Fruit fly (Drosophila melanogaster): ENCODE measurements around the gene CG4133.
A peak's percentile ranks its signal among the peaks of the same experiment; 100 is the strongest.

CG4133 gene

dm6 chr2L:499939-500338 lies 44.6 kb downstream of the CG4133 start:
- TF ChIP-seq Snoo (tag; optimal IDR thresholded peaks at IDR 0.05) (no peak), rn (GFP tag; IDR thresholded peaks at IDR 0.05) (no peak), CG34367 (tag; optimal IDR thresholded peaks at IDR 0.05) (no peak), gl (tag; optimal IDR thresholded peaks at IDR 0.05) (no peak), CG13204 (GFP tag; optimal IDR thresholded peaks at IDR 0.05) (peak; percentile 35), CG32121 (GFP tag; IDR thresholded peaks at IDR 0.05) (no peak), CG9948 (tag; optimal IDR thresholded peaks at IDR 0.05) (no peak), Pif1B (GFP tag; optimal IDR thresholded peaks at IDR 0.05) (no peak), CG4496 (GFP tag; IDR thresholded peaks at IDR 0.05) (peak; percentile 22; the same call in 1 of the 3 replicates), Ets98B (GFP tag; IDR thresholded peaks at IDR 0.05) (no peak), CG10348 (GFP tag; IDR thresholded peaks at IDR 0.05) (no peak), CG8301 (tag; optimal IDR thresholded peaks at IDR 0.05) (no peak), CG15710 (tag; optimal IDR thresholded peaks at IDR 0.05) (no peak), CG14655 (GFP tag; optimal IDR thresholded peaks at IDR 0.05) (no peak), EcR (GFP tag; optimal IDR thresholded peaks at IDR 0.05) (peak; percentile 0), Pif1A (GFP tag; optimal IDR thresholded peaks at IDR 0.05) (no peak), CG17806 (tag; optimal IDR thresholded peaks at IDR 0.05) (no peak), CG12605 (GFP tag; IDR thresholded peaks at IDR 0.05) (no peak), fd96Ca (GFP tag; IDR thresholded peaks at IDR 0.05) (peak; percentile 60; the same call in 1 of the 3 replicates), CG8159 (tag; optimal IDR thresholded peaks at IDR 0.05) (no peak), D1 (tag; optimal IDR thresholded peaks at IDR 0.05) (no peak)

- TF ChIP-seq EcR (GFP tag; optimal IDR thresholded peaks at IDR 0.05), result peak; percentile 53
- no peak for TF ChIP-seq CG13204 (GFP tag; optimal IDR thresholded peaks at IDR 0.05)
Observed at dm6 chr2L:501622-502021, 46.3 kb downstream of the CG4133 start.

- TF ChIP-seq CG12605 (GFP tag; IDR thresholded peaks at IDR 0.05) (no peak), EcR (GFP tag; optimal IDR thresholded peaks at IDR 0.05) (no peak), Ets98B (GFP tag; IDR thresholded peaks at IDR 0.05) (no peak), CG17806 (tag; optimal IDR thresholded peaks at IDR 0.05) (no peak), rn (GFP tag; IDR thresholded peaks at IDR 0.05) (no peak), CG8159 (tag; optimal IDR thresholded peaks at IDR 0.05) (no peak), CG32121 (GFP tag; IDR thresholded peaks at IDR 0.05) (no peak), CG15710 (tag; optimal IDR thresholded peaks at IDR 0.05) (no peak), gl (tag; optimal IDR thresholded peaks at IDR 0.05) (no peak), Pif1A (GFP tag; optimal IDR thresholded peaks at IDR 0.05) (no peak), CG34367 (tag; optimal IDR thresholded peaks at IDR 0.05) (no peak)
Observed at dm6 chr2L:505009-505408, 49.7 kb downstream of the CG4133 start.

dm6 chr2L:506443-506842 lies 51.1 kb downstream of the CG4133 start:
- TF ChIP-seq CG14655 (GFP tag; optimal IDR thresholded peaks at IDR 0.05) (no peak), D1 (tag; optimal IDR thresholded peaks at IDR 0.05) (no peak), EcR (GFP tag; optimal IDR thresholded peaks at IDR 0.05) (no peak), gl (tag; optimal IDR thresholded peaks at IDR 0.05) (no peak), CG34367 (tag; optimal IDR thresholded peaks at IDR 0.05) (no peak), CG13204 (GFP tag; optimal IDR thresholded peaks at IDR 0.05) (no peak), CG8301 (tag; optimal IDR thresholded peaks at IDR 0.05) (no peak), CG4496 (GFP tag; IDR thresholded peaks at IDR 0.05) (no peak), Snoo (tag; optimal IDR thresholded peaks at IDR 0.05) (no peak), fd96Ca (GFP tag; IDR thresholded peaks at IDR 0.05) (no peak), CG15710 (tag; optimal IDR thresholded peaks at IDR 0.05) (no peak), CG10348 (GFP tag; IDR thresholded peaks at IDR 0.05) (no peak), Ets98B (GFP tag; IDR thresholded peaks at IDR 0.05) (no peak), CG9948 (tag; optimal IDR thresholded peaks at IDR 0.05) (no peak)

- TF ChIP-seq CG10348 (GFP tag; IDR thresholded peaks at IDR 0.05) (no peak), CG8159 (tag; optimal IDR thresholded peaks at IDR 0.05) (no peak), Ets98B (GFP tag; IDR thresholded peaks at IDR 0.05) (peak; percentile 31; the same call in 1 of the 2 replicates), CG32121 (GFP tag; IDR thresholded peaks at IDR 0.05) (peak; percentile 18; the same call in 1 of the 2 replicates), CG9948 (tag; optimal IDR thresholded peaks at IDR 0.05) (no peak), CG4496 (GFP tag; IDR thresholded peaks at IDR 0.05) (peak; percentile 61; the same call in 1 of the 3 replicates), CG34367 (tag; optimal IDR thresholded peaks at IDR 0.05) (no peak), D1 (tag; optimal IDR thresholded peaks at IDR 0.05) (no peak), CG15710 (tag; optimal IDR thresholded peaks at IDR 0.05) (no peak), CG17806 (tag; optimal IDR thresholded peaks at IDR 0.05) (no peak), Pif1B (GFP tag; optimal IDR thresholded peaks at IDR 0.05) (no peak), rn (GFP tag; IDR thresholded peaks at IDR 0.05) (no peak), gl (tag; optimal IDR thresholded peaks at IDR 0.05) (peak; percentile 37), Snoo (tag; optimal IDR thresholded peaks at IDR 0.05) (no peak), Pif1A (GFP tag; optimal IDR thresholded peaks at IDR 0.05) (no peak), fd96Ca (GFP tag; IDR thresholded peaks at IDR 0.05) (peak; percentile 51; the same call in 1 of the 3 replicates), CG13204 (GFP tag; optimal IDR thresholded peaks at IDR 0.05) (peak; percentile 11), CG8301 (tag; optimal IDR thresholded peaks at IDR 0.05) (no peak), EcR (GFP tag; optimal IDR thresholded peaks at IDR 0.05) (peak; percentile 52), CG14655 (GFP tag; optimal IDR thresholded peaks at IDR 0.05) (no peak), CG12605 (GFP tag; IDR thresholded peaks at IDR 0.05) (0 out of 2 replicates have a peak, but pooled peaks have one; percentile 31)
Observed at dm6 chr2L:507169-507568, 51.8 kb downstream of the CG4133 start.

All from whole organism, pupa.